Worm (Caenorhabditis elegans) whole organism, midembryonic: ENCODE results near the gene T14B4.3.

Experiments
- T22C8.4 ChIP-seq: fragments of 200-800 bp; sonication (Bioruptor generic); IDR thresholded peaks from 2 replicates; pipeline ENCODE4 v1.3.6; 2022; ENCODE audit warnings: missing genetic modification characterization, missing compliant biosample characterization
- cog-1 ChIP-seq: sonication (generic microtip); optimal IDR thresholded peaks from 2 replicates; lab custom pipeline; 2016; ENCODE audit warnings: missing genetic modification characterization, missing compliant biosample characterization
- flt-1 ChIP-seq: fragments of 200-800 bp; sonication (Bioruptor generic); IDR thresholded peaks from 2 replicates; pipeline ENCODE4 v1.3.6; 2022; ENCODE audit warnings: missing genetic modification characterization, missing compliant biosample characterization
- klf-2 ChIP-seq: fragments of 200-800 bp; sonication (Bioruptor generic); conservative IDR thresholded peaks from 2 replicates; pipeline ENCODE4 v1.3.6; 2022; ENCODE audit warnings: missing genetic modification reagents, missing genetic modification characterization, missing compliant biosample characterization
- med-1 ChIP-seq: sonication (generic microtip); optimal IDR thresholded peaks from 2 replicates; lab custom pipeline; 2017; ENCODE audit warnings: missing genetic modification characterization, mild to moderate bottlenecking, missing compliant biosample characterization, antibody characterized with exemption, missing genetic modification reagents; ENCODE audit not compliant: insufficient read depth
- ref-1 ChIP-seq: fragments of 200-800 bp; sonication (Bioruptor generic); conservative IDR thresholded peaks from 2 replicates; pipeline ENCODE4 v1.3.6; 2022; ENCODE audit warnings: missing genetic modification reagents, missing genetic modification characterization, missing compliant biosample characterization
- tab-1 ChIP-seq: fragments of 200-800 bp; sonication (Bioruptor generic); IDR thresholded peaks from 2 replicates; pipeline ENCODE4 v1.3.6; 2022; ENCODE audit warnings: missing genetic modification characterization, missing compliant biosample characterization
- ztf-23 ChIP-seq: fragments of 200-800 bp; sonication (Bioruptor generic); IDR thresholded peaks from 2 replicates; pipeline ENCODE4 v1.3.6; 2022; ENCODE audit warnings: missing genetic modification reagents, missing genetic modification characterization, missing compliant biosample characterization

DNA sequence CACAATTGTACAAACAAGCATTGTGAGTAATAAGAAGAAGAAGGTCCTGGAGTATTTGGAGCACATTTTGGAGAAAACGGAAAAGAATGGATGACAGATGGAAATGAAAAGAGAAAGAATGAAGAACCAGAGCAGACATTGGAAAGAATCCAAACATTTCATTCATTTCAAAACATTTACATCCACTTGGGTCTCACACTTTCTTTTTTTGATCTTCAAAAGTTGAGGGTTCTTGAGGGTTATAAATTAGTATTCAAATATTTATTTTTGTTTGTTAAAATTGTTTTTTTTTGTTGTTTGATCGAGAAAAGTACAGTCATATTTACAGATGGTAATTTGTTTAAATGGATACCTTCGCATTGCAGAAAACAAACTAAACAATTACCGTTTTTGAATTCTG, 1.0 kb upstream of the T14B4.3 start, which contains the start of gene T14B4.9:
- TF ChIP-seq cog-1 (tag; lab: Kevin White, UChicago) (no peak), flt-1 (GFP tag; lab: Robert Waterston, UW) (no peak), klf-2 (GFP tag; lab: Robert Waterston, UW) (no peak), T22C8.4 (GFP tag; lab: Robert Waterston, UW) (no peak), med-1 (GFP tag; lab: Kevin White, UChicago) (no peak), ztf-23 (no peak), ref-1 (GFP tag; lab: Robert Waterston, UW) (no peak), tab-1 (GFP tag; lab: Robert Waterston, UW) (no peak)
